Fruit fly (Drosophila melanogaster) whole organism, embryonic: ENCODE data around the gene Gclc.
A peak's percentile ranks its signal among the peaks of the same experiment; 100 is the strongest.

Experiments used
- Atf6 ChIP-seq: fragments of 200-800 bp; sonication (Bioruptor generic); IDR thresholded peaks from 2 replicates; pipeline ENCODE4 v1.3.6; 2022; ENCODE audit warnings: missing biosample characterization, missing genetic modification characterization
- Bgb ChIP-seq: fragments of 200-800 bp; sonication (Bioruptor generic); IDR thresholded peaks from 2 replicates; pipeline ENCODE4 v1.3.6; 2022; ENCODE audit warnings: missing biosample characterization, missing genetic modification characterization; ENCODE audit not compliant: partially characterized antibody
- CG11247 ChIP-seq: fragments of 200-800 bp; sonication (Bioruptor generic); IDR thresholded peaks from 2 replicates; pipeline ENCODE4 v1.3.6; 2022; ENCODE audit warnings: missing biosample characterization, missing genetic modification characterization
- CG14710 ChIP-seq: fragments of 200-800 bp; sonication (Bioruptor generic); optimal IDR thresholded peaks from 3 replicates; lab custom pipeline; 2019; ENCODE audit warnings: missing biosample characterization, mild to moderate bottlenecking, missing genetic modification characterization, moderate library complexity
- CG17328 ChIP-seq: fragments of 200-800 bp; sonication (Bioruptor generic); IDR thresholded peaks from 2 replicates; pipeline ENCODE4 v1.3.6; 2022; ENCODE audit warnings: missing biosample characterization, missing genetic modification characterization
- CG17359 ChIP-seq: fragments of 200-800 bp; sonication (Bioruptor generic); optimal IDR thresholded peaks from 3 replicates; lab custom pipeline; 2018; ENCODE audit warnings: missing biosample characterization, mild to moderate bottlenecking, missing genetic modification characterization, moderate library complexity
- CG2678 ChIP-seq: fragments of 200-800 bp; sonication (Bioruptor generic); optimal IDR thresholded peaks from 3 replicates; lab custom pipeline; 2019; ENCODE audit warnings: missing biosample characterization, mild to moderate bottlenecking, missing genetic modification characterization, moderate library complexity
- CG3407 ChIP-seq: fragments of 200-800 bp; sonication (Bioruptor generic); optimal IDR thresholded peaks from 2 replicates; lab custom pipeline; 2018; ENCODE audit warnings: missing biosample characterization, mild to moderate bottlenecking, missing genetic modification characterization
- CG34376 ChIP-seq: fragments of 200-800 bp; sonication (Bioruptor generic); optimal IDR thresholded peaks from 2 replicates; lab custom pipeline; 2018; ENCODE audit warnings: missing biosample characterization, mild to moderate bottlenecking, missing genetic modification characterization
- CG4282 ChIP-seq: fragments of 200-800 bp; sonication (Bioruptor generic); optimal IDR thresholded peaks from 2 replicates; lab custom pipeline; 2016; ENCODE audit warnings: missing biosample characterization, missing genetic modification characterization
- CG5953 ChIP-seq: fragments of 200-800 bp; sonication (Bioruptor generic); IDR thresholded peaks from 2 replicates; pipeline ENCODE4 v1.3.6; 2022; ENCODE audit warnings: missing biosample characterization, missing genetic modification characterization
- CG6813 ChIP-seq: fragments of 200-800 bp; sonication (Bioruptor generic); optimal IDR thresholded peaks from 2 replicates; lab custom pipeline; 2017; ENCODE audit warnings: missing biosample characterization, missing genetic modification characterization, mild to moderate bottlenecking, moderate library complexity, missing genetic modification reagents
- CG8290 ChIP-seq, 3 experiments: fragments of 200-800 bp; sonication (Bioruptor generic); optimal IDR thresholded peaks; 2 replicates each; lab custom pipeline; 2016 to 2019; ENCODE audit warnings: missing biosample characterization in 3 of 3, missing genetic modification characterization in 3 of 3, mild to moderate bottlenecking in 2 of 3, moderate library complexity in 1 of 3
- CG9437 ChIP-seq: fragments of 200-800 bp; sonication (Bioruptor generic); optimal IDR thresholded peaks from 2 replicates; lab custom pipeline; 2018; ENCODE audit warnings: missing biosample characterization, mild to moderate bottlenecking, missing genetic modification characterization
- Dad ChIP-seq: fragments of 200-800 bp; sonication (Bioruptor generic); optimal IDR thresholded peaks from 3 replicates; lab custom pipeline; 2016; ENCODE audit warnings: missing biosample characterization, missing genetic modification characterization
- Dbx ChIP-seq: fragments of 200-800 bp; sonication (Bioruptor generic); IDR thresholded peaks from 3 replicates; pipeline ENCODE4 v1.3.6; 2022; ENCODE audit warnings: missing biosample characterization, missing genetic modification characterization
- Dp ChIP-seq: fragments of 200-800 bp; sonication (Bioruptor generic); optimal IDR thresholded peaks from 2 replicates; lab custom pipeline; 2018; ENCODE audit warnings: missing biosample characterization, mild to moderate bottlenecking, missing genetic modification characterization, moderate library complexity
- Drgx ChIP-seq: fragments of 200-800 bp; sonication (Bioruptor generic); IDR thresholded peaks from 2 replicates; pipeline ENCODE4 v1.3.6; 2022; ENCODE audit warnings: missing biosample characterization, missing genetic modification characterization
- Elba2 ChIP-seq: fragments of 200-800 bp; sonication (Bioruptor generic); optimal IDR thresholded peaks from 3 replicates; lab custom pipeline; 2016; ENCODE audit warnings: missing biosample characterization, missing genetic modification characterization
- Ets97D ChIP-seq: fragments of 200-800 bp; sonication (Bioruptor generic); optimal IDR thresholded peaks from 3 replicates; lab custom pipeline; 2016; ENCODE audit warnings: missing biosample characterization, missing genetic modification characterization
- GATAe ChIP-seq: fragments of 200-800 bp; sonication (Bioruptor generic); conservative IDR thresholded peaks from 2 replicates; pipeline ENCODE4 v1.3.6; 2022; ENCODE audit warnings: missing biosample characterization, missing genetic modification characterization
- HmgZ ChIP-seq: fragments of 200-800 bp; sonication (Bioruptor generic); optimal IDR thresholded peaks from 2 replicates; lab custom pipeline; 2018; ENCODE audit warnings: missing biosample characterization, mild to moderate bottlenecking, missing genetic modification characterization
- Hr39 ChIP-seq: fragments of >200 bp; optimal IDR thresholded peaks from 2 replicates; lab custom pipeline; 2017
- Jarid2 ChIP-seq: fragments of 200-800 bp; sonication (Bioruptor generic); optimal IDR thresholded peaks from 3 replicates; lab custom pipeline; 2017; ENCODE audit warnings: mild to moderate bottlenecking, missing biosample characterization, missing genetic modification reagents, missing genetic modification characterization
- Max ChIP-seq: fragments of 200-800 bp; sonication (Bioruptor generic); optimal IDR thresholded peaks from 2 replicates; lab custom pipeline; 2016; ENCODE audit warnings: missing biosample characterization, mild to moderate bottlenecking, missing genetic modification characterization
- Myb ChIP-seq: fragments of 200-800 bp; sonication (Bioruptor generic); optimal IDR thresholded peaks from 2 replicates; lab custom pipeline; 2016; ENCODE audit warnings: missing biosample characterization, missing genetic modification characterization
- Ptx1 ChIP-seq: fragments of 200-800 bp; sonication (Bioruptor generic); IDR thresholded peaks from 2 replicates; pipeline ENCODE4 v1.3.6; 2022; ENCODE audit warnings: missing biosample characterization, missing genetic modification characterization
- Sry-δ ChIP-seq: fragments of 200-800 bp; sonication (Bioruptor generic); optimal IDR thresholded peaks from 2 replicates; lab custom pipeline; 2016; ENCODE audit warnings: missing biosample characterization, missing genetic modification characterization
- amos ChIP-seq: fragments of 200-800 bp; sonication (Bioruptor generic); IDR thresholded peaks from 2 replicates; pipeline ENCODE4 v1.3.6; 2022; ENCODE audit warnings: missing biosample characterization, missing genetic modification characterization; ENCODE audit not compliant: partially characterized antibody
- btn ChIP-seq: fragments of 200-800 bp; sonication (Bioruptor generic); optimal IDR thresholded peaks from 2 replicates; lab custom pipeline; 2016; ENCODE audit warnings: missing biosample characterization, missing genetic modification characterization
- caup ChIP-seq: fragments of 200-800 bp; sonication (Bioruptor generic); optimal IDR thresholded peaks from 3 replicates; lab custom pipeline; 2017; ENCODE audit warnings: missing biosample characterization, mild to moderate bottlenecking, missing genetic modification characterization, moderate library complexity; ENCODE audit not compliant: severe bottlenecking
- cg ChIP-seq: fragments of 200-800 bp; sonication (Bioruptor generic); optimal IDR thresholded peaks from 3 replicates; lab custom pipeline; 2019; ENCODE audit warnings: missing biosample characterization, mild to moderate bottlenecking, missing genetic modification characterization, moderate library complexity
- ci ChIP-seq: fragments of 200-800 bp; sonication (Bioruptor generic); IDR thresholded peaks from 3 replicates; pipeline ENCODE4 v1.3.6; 2022; ENCODE audit warnings: missing biosample characterization, missing genetic modification characterization
- crp ChIP-seq, 2 experiments: fragments of 200-800 bp; sonication (Bioruptor generic); optimal IDR thresholded peaks; 2 replicates in 1 of 2; 3 replicates in 1 of 2; lab custom pipeline; 2017; ENCODE audit warnings: missing biosample characterization in 2 of 2, missing genetic modification characterization in 2 of 2, mild to moderate bottlenecking in 1 of 2, moderate library complexity in 1 of 2
- dysf ChIP-seq: fragments of 200-800 bp; sonication (Bioruptor generic); IDR thresholded peaks from 3 replicates; pipeline ENCODE4 v1.3.6; 2022; ENCODE audit warnings: missing biosample characterization, missing genetic modification characterization
- gce ChIP-seq: fragments of 200-800 bp; sonication (Bioruptor generic); IDR thresholded peaks from 3 replicates; pipeline ENCODE4 v1.3.6; 2022; ENCODE audit warnings: missing biosample characterization, missing genetic modification characterization
- gfzf ChIP-seq: fragments of 200-800 bp; sonication (Bioruptor generic); optimal IDR thresholded peaks from 2 replicates; lab custom pipeline; 2016; ENCODE audit warnings: missing biosample characterization, mild to moderate bottlenecking, missing genetic modification characterization, moderate library complexity
- ind ChIP-seq: fragments of 200-800 bp; sonication (Bioruptor generic); optimal IDR thresholded peaks from 3 replicates; lab custom pipeline; 2016; ENCODE audit warnings: missing biosample characterization, missing genetic modification characterization
- kay ChIP-seq: fragments of 200-800 bp; sonication (Bioruptor generic); optimal IDR thresholded peaks from 2 replicates; lab custom pipeline; 2016; ENCODE audit warnings: missing biosample characterization, missing genetic modification characterization
- ken ChIP-seq: fragments of 200-800 bp; sonication (Bioruptor generic); IDR thresholded peaks from 3 replicates; pipeline ENCODE4 v1.3.6; 2022; ENCODE audit warnings: missing biosample characterization, missing genetic modification characterization
- lbe ChIP-seq: fragments of 200-800 bp; sonication (Bioruptor generic); optimal IDR thresholded peaks from 2 replicates; lab custom pipeline; 2016; ENCODE audit warnings: missing biosample characterization, mild to moderate bottlenecking, missing genetic modification characterization
- pan ChIP-seq, 4 experiments: fragments of >200 bp in 3 of 4; fragments of 200-800 bp in 1 of 4; sonication (Bioruptor generic) in 1 of 4; optimal IDR thresholded peaks in 3 of 4; IDR thresholded peaks in 1 of 4; 2 replicates each; pipeline versions ENCODE4 v1.3.6 to Lab custom; 2017 to 2022; ENCODE audit warnings: missing biosample characterization in 2 of 4, missing genetic modification characterization in 2 of 4, mixed read lengths in 1 of 4
- phol ChIP-seq: fragments of 200-800 bp; sonication (Bioruptor generic); optimal IDR thresholded peaks from 3 replicates; lab custom pipeline; 2018; ENCODE audit warnings: missing biosample characterization, mild to moderate bottlenecking, missing genetic modification characterization, moderate library complexity
- pros ChIP-seq: fragments of 200-800 bp; sonication (Bioruptor generic); optimal IDR thresholded peaks from 3 replicates; lab custom pipeline; 2019; ENCODE audit warnings: missing biosample characterization, mild to moderate bottlenecking, missing genetic modification characterization, moderate library complexity
- row ChIP-seq: fragments of 200-800 bp; sonication (Bioruptor generic); IDR thresholded peaks from 3 replicates; pipeline ENCODE4 v1.3.6; 2022; ENCODE audit warnings: missing biosample characterization, missing genetic modification characterization
- sd ChIP-seq: fragments of 200-800 bp; sonication (Bioruptor generic); optimal IDR thresholded peaks from 3 replicates; lab custom pipeline; 2018; ENCODE audit warnings: missing biosample characterization, mild to moderate bottlenecking, missing genetic modification characterization, moderate library complexity
- tap ChIP-seq: fragments of 200-800 bp; optimal IDR thresholded peaks from 3 replicates; lab custom pipeline; 2019; ENCODE audit warnings: missing biosample characterization, mild to moderate bottlenecking, missing genetic modification characterization, moderate library complexity
- vvl ChIP-seq: fragments of 200-800 bp; sonication (Bioruptor generic); IDR thresholded peaks from 2 replicates; pipeline ENCODE4 v1.3.6; 2022; ENCODE audit warnings: missing biosample characterization, missing genetic modification characterization
- zf30C ChIP-seq: fragments of 200-800 bp; sonication (Bioruptor generic); optimal IDR thresholded peaks from 3 replicates; lab custom pipeline; 2018; ENCODE audit warnings: missing biosample characterization, mild to moderate bottlenecking, missing genetic modification characterization

Gene Gclc

DNA sequence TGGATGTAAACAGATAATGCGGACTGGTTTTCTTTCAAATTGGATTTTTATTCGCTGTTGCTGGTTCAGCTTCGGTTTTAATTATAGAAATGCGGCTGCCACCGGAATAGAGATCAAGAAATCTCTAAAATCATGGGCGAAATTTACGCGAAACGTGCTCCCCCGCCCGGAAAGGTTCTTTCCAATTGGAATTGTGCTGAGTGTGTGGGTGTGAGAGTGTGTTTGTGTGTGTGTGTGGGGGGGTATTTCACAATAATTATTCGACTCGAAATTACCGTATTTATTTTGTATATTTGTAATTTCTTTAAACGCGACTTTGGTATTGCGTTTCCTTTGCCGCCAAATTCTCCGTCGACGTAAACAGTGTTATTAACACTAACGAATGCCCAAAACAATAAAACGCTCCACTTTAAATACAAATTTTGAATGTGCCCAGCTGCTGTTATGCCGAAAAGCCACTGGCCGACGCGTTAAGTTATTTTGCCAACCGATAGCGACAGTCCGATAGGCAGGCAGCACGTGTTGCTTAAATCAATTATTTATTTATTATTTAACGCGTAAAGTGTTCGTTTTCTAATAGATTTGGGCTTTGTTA is at the start of gene Gclc:
TSS of gene Gclc (minus strand) at position 431 of the 595 bp plus-strand sequence.
- TF ChIP-seq dysf, result no peak
- no peak for TF ChIP-seq GATAe
- peak; percentile 75 for TF ChIP-seq cg (GFP tag; lab: Kevin White, UChicago)
- TF ChIP-seq Atf6, result 0 out of 2 replicates have a peak, but pooled peaks have one; percentile 8
- no peak for TF ChIP-seq ind
- peak; percentile 23 for TF ChIP-seq Max (GFP tag; lab: Kevin White, UChicago)
- no peak for TF ChIP-seq pan (optimal IDR thresholded peaks at IDR 0.05; lab: Kevin White, UChicago)
- no peak for TF ChIP-seq pan (GFP tag; optimal IDR thresholded peaks at IDR 0.05 in 1 of 2, IDR thresholded peaks at IDR 0.05 in 1 of 2)
- TF ChIP-seq ci (GFP tag; lab: Robert Waterston, UW), result 0 out of 3 replicates have a peak, but pooled peaks have one; percentile 37
- TF ChIP-seq vvl, result peak; percentile 33; the same call in 1 of the 2 replicates
- no peak for TF ChIP-seq pros (GFP tag; lab: Kevin White, UChicago)
- TF ChIP-seq CG5953 (GFP tag; lab: Robert Waterston, UW), result no peak
- TF ChIP-seq amos, result peak; percentile 54; the same call in 1 of the 2 replicates
- no peak for TF ChIP-seq CG4282
- peak; percentile 19 for TF ChIP-seq CG6813 (GFP tag; lab: Kevin White, UChicago)
- no peak for TF ChIP-seq CG17359 (tag; lab: Kevin White, UChicago)
- TF ChIP-seq ken (GFP tag; lab: Robert Waterston, UW), result 0 out of 3 replicates have a peak, but pooled peaks have one; percentile 18
- TF ChIP-seq Ptx1 (GFP tag; lab: Robert Waterston, UW), result no peak
- peak; percentile 41 for TF ChIP-seq CG34376 (GFP tag; lab: Kevin White, UChicago)
- TF ChIP-seq kay (GFP tag; lab: Kevin White, UChicago), result no peak
- no peak for TF ChIP-seq zf30C (GFP tag; lab: Kevin White, UChicago)
- peak; percentile 56 for TF ChIP-seq Jarid2 (GFP tag; lab: Kevin White, UChicago)
- peak; percentile 28 for TF ChIP-seq Sry-δ (GFP tag; lab: Kevin White, UChicago)
- no peak for TF ChIP-seq Dbx (GFP tag; lab: Robert Waterston, UW)
- no peak for TF ChIP-seq lbe (GFP tag; lab: Kevin White, UChicago)
- TF ChIP-seq CG8290 (GFP tag; optimal IDR thresholded peaks at IDR 0.05; lab: Kevin White, UChicago), result no peak
- TF ChIP-seq CG8290 (tag; optimal IDR thresholded peaks at IDR 0.05; lab: Kevin White, UChicago), result peak in 1 of 2 experiments; percentile 13
- TF ChIP-seq Elba2 (GFP tag; lab: Kevin White, UChicago), result peak; percentile 55
- TF ChIP-seq Bgb (GFP tag; lab: Robert Waterston, UW), result peak; percentile 11; the same call in 1 of the 2 replicates
- no peak for TF ChIP-seq btn (GFP tag; lab: Kevin White, UChicago)
- peak; percentile 25; the same call in 1 of the 3 replicates for TF ChIP-seq row (GFP tag; lab: Robert Waterston, UW)
- no peak for TF ChIP-seq CG3407 (GFP tag; lab: Kevin White, UChicago)
- TF ChIP-seq caup (GFP tag; lab: Kevin White, UChicago), result no peak
- no peak for TF ChIP-seq CG2678 (tag; lab: Kevin White, UChicago)
- TF ChIP-seq Dad (GFP tag; lab: Kevin White, UChicago), result no peak
- TF ChIP-seq CG11247 (GFP tag; lab: Robert Waterston, UW), result no peak
- TF ChIP-seq Hr39 (lab: Kevin White, UChicago), result no peak
- TF ChIP-seq HmgZ (tag; lab: Kevin White, UChicago), result no peak
- peak; percentile 77 for TF ChIP-seq gfzf
- no peak for TF ChIP-seq CG17328
- no peak for TF ChIP-seq phol (tag; lab: Kevin White, UChicago)
- no peak for TF ChIP-seq tap (tag; lab: Kevin White, UChicago)
- no peak for TF ChIP-seq CG9437 (GFP tag; lab: Kevin White, UChicago)
- TF ChIP-seq Ets97D (GFP tag; lab: Kevin White, UChicago), result peak; percentile 36
- no peak for TF ChIP-seq CG14710 (tag; lab: Kevin White, UChicago)
- TF ChIP-seq sd (tag; lab: Kevin White, UChicago), result peak; percentile 7
- no peak for TF ChIP-seq gce (GFP tag; lab: Robert Waterston, UW)
- TF ChIP-seq Myb (GFP tag; lab: Kevin White, UChicago), result peak; percentile 18
- TF ChIP-seq crp (GFP tag; optimal IDR thresholded peaks at IDR 0.05; lab: Kevin White, UChicago), result peak in 1 of 2 experiments; percentile 23
- no peak for TF ChIP-seq Drgx
- peak; percentile 43 for TF ChIP-seq Dp (GFP tag; lab: Kevin White, UChicago)
